Fruit fly (Drosophila melanogaster): ENCODE measurements around the gene Ance.

The Ance gene

dm6 chr2L:13904331-13904911 is 1.0 kb upstream of the Ance start, which contains the start of gene Smg5 (continued):
- no peak for TF ChIP-seq Sox100B (GFP tag; optimal IDR thresholded peaks at IDR 0.05)
- TF ChIP-seq CG3163 (GFP tag; optimal IDR thresholded peaks at IDR 0.05) = peak; percentile 92
- TF ChIP-seq ssp (GFP tag; IDR thresholded peaks at IDR 0.05) = peak; percentile 91
- no peak for TF ChIP-seq CG7745 (tag; optimal IDR thresholded peaks at IDR 0.05)
- peak; percentile 96 for TF ChIP-seq tgo (GFP tag; IDR thresholded peaks at IDR 0.05)
- TF ChIP-seq CG6765 (GFP tag; optimal IDR thresholded peaks at IDR 0.05) = peak; percentile 62
- peak; percentile 85 for TF ChIP-seq pzg (GFP tag; optimal IDR thresholded peaks at IDR 0.05)
- peak; percentile 96 for TF ChIP-seq CG11247 (GFP tag; IDR thresholded peaks at IDR 0.05)
- peak; percentile 93 for TF ChIP-seq bbx (GFP tag; IDR thresholded peaks at IDR 0.05; ENCODE audit: partially characterized antibody)
- TF ChIP-seq CG10565 (GFP tag; optimal IDR thresholded peaks at IDR 0.05) = peak; percentile 71
- TF ChIP-seq CoRest (tag; optimal IDR thresholded peaks at IDR 0.05) = peak; percentile 94
- TF ChIP-seq Fer3 (tag; optimal IDR thresholded peaks at IDR 0.05) = peak; percentile 82
- peak; percentile 91 for TF ChIP-seq psq (GFP tag; optimal IDR thresholded peaks at IDR 0.05)
- TF ChIP-seq Dip3 (GFP tag; optimal IDR thresholded peaks at IDR 0.05) = peak; percentile 96
- TF ChIP-seq CG7987 (GFP tag; optimal IDR thresholded peaks at IDR 0.05) = peak; percentile 86
- TF ChIP-seq klu (GFP tag; IDR thresholded peaks at IDR 0.05) = peak; percentile 92
- TF ChIP-seq fru (optimal IDR thresholded peaks at IDR 0.05) = no peak
- peak; percentile 99 for TF ChIP-seq ken (GFP tag; IDR thresholded peaks at IDR 0.05)
- peak; percentile 96 for TF ChIP-seq vnd (GFP tag; IDR thresholded peaks at IDR 0.05; ENCODE audit: partially characterized antibody)
- TF ChIP-seq disco-r (GFP tag; optimal IDR thresholded peaks at IDR 0.05) = peak; percentile 94
- peak; percentile 79 for TF ChIP-seq CG11723 (GFP tag; optimal IDR thresholded peaks at IDR 0.05)
- TF ChIP-seq cwo (GFP tag; optimal IDR thresholded peaks at IDR 0.05) = peak; percentile 49
- no peak for TF ChIP-seq pita (GFP tag; optimal IDR thresholded peaks at IDR 0.05)
- TF ChIP-seq CG10462 (GFP tag; optimal IDR thresholded peaks at IDR 0.05) = peak; percentile 41
- no peak for TF ChIP-seq Kr (GFP tag; optimal IDR thresholded peaks at IDR 0.05)
- TF ChIP-seq peb (GFP tag; IDR thresholded peaks at IDR 0.05) = peak; percentile 90
- TF ChIP-seq jumu (GFP tag; optimal IDR thresholded peaks at IDR 0.05) = peak; percentile 92
- peak; percentile 90 for TF ChIP-seq Myb (GFP tag; optimal IDR thresholded peaks at IDR 0.05)
- peak; percentile 47 for TF ChIP-seq crol (GFP tag; IDR thresholded peaks at IDR 0.05)
- TF ChIP-seq wor (GFP tag; IDR thresholded peaks at IDR 0.05) = peak; percentile 98
- TF ChIP-seq org-1 (GFP tag; optimal IDR thresholded peaks at IDR 0.05) = peak; percentile 81
- TF ChIP-seq Ada2b (GFP tag; IDR thresholded peaks at IDR 0.05) = peak; percentile 96
- peak; percentile 88 for TF ChIP-seq CG6689 (GFP tag; IDR thresholded peaks at IDR 0.05)
- peak; percentile 56 for TF ChIP-seq Elba2 (GFP tag; optimal IDR thresholded peaks at IDR 0.05)
- TF ChIP-seq ewg (GFP tag; optimal IDR thresholded peaks at IDR 0.05) = peak; percentile 97
- TF ChIP-seq twi (tag; optimal IDR thresholded peaks at IDR 0.05) = peak; percentile 84
- peak; percentile 98 for TF ChIP-seq CG9609 (GFP tag; optimal IDR thresholded peaks at IDR 0.05)
- TF ChIP-seq Antp (GFP tag; optimal IDR thresholded peaks at IDR 0.05) = peak; percentile 97
- TF ChIP-seq Mad (GFP tag; optimal IDR thresholded peaks at IDR 0.05) = peak; percentile 95
- TF ChIP-seq CG43689 (GFP tag; IDR thresholded peaks at IDR 0.05) = peak; percentile 86
- peak; percentile 96 for TF ChIP-seq nmo (GFP tag; optimal IDR thresholded peaks at IDR 0.05)
- TF ChIP-seq Mes4 (GFP tag; optimal IDR thresholded peaks at IDR 0.05) = peak; percentile 92
- TF ChIP-seq Stat92E (GFP tag; optimal IDR thresholded peaks at IDR 0.05) = no peak
- peak; percentile 89 for TF ChIP-seq en (GFP tag; optimal IDR thresholded peaks at IDR 0.05)
- TF ChIP-seq GATAe (GFP tag; conservative IDR thresholded peaks at IDR 0.05) = peak; percentile 86
- TF ChIP-seq dpn (GFP tag; optimal IDR thresholded peaks at IDR 0.05) = peak; percentile 91 to 97
- TF ChIP-seq CG17328 (GFP tag; IDR thresholded peaks at IDR 0.05) = peak; percentile 95
- peak; percentile 99 for TF ChIP-seq lmd (GFP tag; IDR thresholded peaks at IDR 0.05)
- peak; percentile 85 for TF ChIP-seq CG17361 (GFP tag; IDR thresholded peaks at IDR 0.05)
- TF ChIP-seq lilli (GFP tag; optimal IDR thresholded peaks at IDR 0.05) = peak; percentile 96
- TF ChIP-seq Lim3 (GFP tag; IDR thresholded peaks at IDR 0.05) = peak; percentile 84

Measured in whole organism, embryonic.